Worm (Caenorhabditis elegans) whole organism, L4 larva: Measurements from ENCODE around the gene ndub-5.

Source experiments
- D1046.2 ChIP-seq: fragments of 200-800 bp; sonication (Bioruptor generic); IDR thresholded peaks from 2 replicates; pipeline ENCODE4 v1.3.6; 2022; ENCODE audit warnings: missing genetic modification characterization, missing compliant biosample characterization
- F26F4.8 ChIP-seq: fragments of 200-800 bp; sonication (Bioruptor generic); conservative IDR thresholded peaks from 2 replicates; pipeline ENCODE4 v1.3.6; 2022; ENCODE audit warnings: missing genetic modification characterization, missing compliant biosample characterization
- F44E2.7 ChIP-seq: fragments of 200-800 bp; sonication (Bioruptor generic); IDR thresholded peaks from 2 replicates; pipeline ENCODE4 v2.1.2; 2022; ENCODE audit warnings: missing genetic modification characterization, missing compliant biosample characterization
- R02D3.7 ChIP-seq: fragments of 150-350 bp; sonication (generic microtip); optimal IDR thresholded peaks from 3 replicates; lab custom pipeline; 2014; ENCODE audit warnings: missing biosample characterization, missing genetic modification characterization
- T20F7.1 ChIP-seq: fragments of 200-800 bp; sonication (Bioruptor generic); optimal IDR thresholded peaks from 2 replicates; lab custom pipeline; 2018; ENCODE audit warnings: mild to moderate bottlenecking, missing genetic modification characterization, missing compliant biosample characterization
- T26A8.4 ChIP-seq: fragments of 200-800 bp; sonication (Bioruptor generic); IDR thresholded peaks from 2 replicates; pipeline ENCODE4 v1.3.6; 2022; ENCODE audit warnings: missing genetic modification characterization, missing compliant biosample characterization
- Y48G9A.11 ChIP-seq: fragments of 200-800 bp; sonication (Bioruptor generic); IDR thresholded peaks from 2 replicates; pipeline ENCODE4 v1.3.6; 2022; ENCODE audit warnings: missing genetic modification reagents, missing genetic modification characterization, missing compliant biosample characterization
- Y5F2A.4 ChIP-seq: fragments of 200-800 bp; sonication (Bioruptor generic); optimal IDR thresholded peaks from 2 replicates; lab custom pipeline; 2018; ENCODE audit warnings: mild to moderate bottlenecking, missing genetic modification characterization, missing compliant biosample characterization
- Y75B8A.6 ChIP-seq: fragments of 200-800 bp; sonication (Bioruptor generic); IDR thresholded peaks from 2 replicates; pipeline ENCODE4 v1.3.6; 2022; ENCODE audit warnings: missing genetic modification reagents, missing genetic modification characterization, missing compliant biosample characterization
- ZK546.5 ChIP-seq, 2 experiments: sonication (generic microtip); optimal IDR thresholded peaks; 2 replicates each; lab custom pipeline; 2017; ENCODE audit warnings: missing biosample characterization in 2 of 2, missing genetic modification characterization in 2 of 2
- ama-1 ChIP-seq: fragments of 150-350 bp; optimal IDR thresholded peaks from 2 replicates; lab custom pipeline; 2014; ENCODE audit warnings: inconsistent platforms, mixed read lengths
- attf-4 ChIP-seq: sonication (generic microtip); optimal IDR thresholded peaks from 3 replicates; lab custom pipeline; 2017; ENCODE audit warnings: missing biosample characterization, missing genetic modification characterization
- ceh-32 ChIP-seq: sonication (generic microtip); optimal IDR thresholded peaks from 2 replicates; lab custom pipeline; 2016; ENCODE audit warnings: mild to moderate bottlenecking, missing genetic modification characterization, missing compliant biosample characterization; ENCODE audit not compliant: poor library complexity
- ceh-44 ChIP-seq: fragments of 200-800 bp; sonication (Bioruptor generic); IDR thresholded peaks from 2 replicates; pipeline ENCODE4 v1.3.6; 2022; ENCODE audit warnings: missing genetic modification reagents, missing genetic modification characterization, missing compliant biosample characterization
- ceh-62 ChIP-seq: sonication (generic microtip); optimal IDR thresholded peaks from 2 replicates; lab custom pipeline; 2017; ENCODE audit warnings: missing biosample characterization, missing genetic modification characterization
- ces-1 ChIP-seq: fragments of 150-350 bp; sonication (generic microtip); optimal IDR thresholded peaks from 4 replicates; lab custom pipeline; 2014; ENCODE audit warnings: missing biosample characterization, missing genetic modification reagents, missing genetic modification characterization
- cey-2 ChIP-seq: sonication (generic microtip); optimal IDR thresholded peaks from 3 replicates; lab custom pipeline; 2017; ENCODE audit warnings: missing genetic modification characterization, mild to moderate bottlenecking, missing compliant biosample characterization, antibody characterized with exemption, borderline replicate concordance; ENCODE audit not compliant: insufficient read depth
- ctbp-1 ChIP-seq: fragments of 200-800 bp; sonication (Bioruptor generic); IDR thresholded peaks from 2 replicates; pipeline ENCODE4 v1.3.6; 2022; ENCODE audit warnings: missing genetic modification reagents, missing genetic modification characterization, missing compliant biosample characterization
- daf-12 ChIP-seq: fragments of 150-350 bp; optimal IDR thresholded peaks from 2 replicates; lab custom pipeline; 2014; ENCODE audit warnings: missing biosample characterization, missing genetic modification reagents, missing genetic modification characterization
- daf-16 ChIP-seq, 3 experiments: sonication (generic microtip); optimal IDR thresholded peaks; 2 replicates each; lab custom pipeline; 2016 to 2017; ENCODE audit warnings: missing genetic modification characterization in 3 of 3, missing genetic modification reagents in 3 of 3, mild to moderate bottlenecking in 2 of 3, missing compliant biosample characterization in 2 of 3, missing biosample characterization in 1 of 3, moderate library complexity in 1 of 3
- dmd-8 ChIP-seq: fragments of 200-800 bp; sonication (Bioruptor generic); IDR thresholded peaks from 2 replicates; pipeline ENCODE4 v1.3.6; 2022; ENCODE audit warnings: missing genetic modification characterization, missing compliant biosample characterization
- dmd-9 ChIP-seq: fragments of 200-800 bp; sonication (Bioruptor generic); IDR thresholded peaks from 2 replicates; pipeline ENCODE4 v1.3.6; 2022; ENCODE audit warnings: missing genetic modification reagents, missing genetic modification characterization, missing compliant biosample characterization
- egl-43 ChIP-seq: fragments of 200-800 bp; sonication (Bioruptor generic); IDR thresholded peaks from 2 replicates; pipeline ENCODE4 v1.3.6; 2022; ENCODE audit warnings: missing genetic modification reagents, missing genetic modification characterization, missing compliant biosample characterization
- hlh-11 ChIP-seq: fragments of 200-800 bp; sonication (Bioruptor generic); optimal IDR thresholded peaks from 2 replicates; lab custom pipeline; 2018; ENCODE audit warnings: mild to moderate bottlenecking, missing genetic modification characterization, missing compliant biosample characterization
- jun-1 ChIP-seq: fragments of 150-350 bp; optimal IDR thresholded peaks from 2 replicates; lab custom pipeline; 2014; ENCODE audit warnings: missing biosample characterization, missing genetic modification reagents, missing genetic modification characterization
- lim-7 ChIP-seq: fragments of 200-800 bp; sonication (Bioruptor generic); IDR thresholded peaks from 2 replicates; pipeline ENCODE4 v1.3.6; 2022; ENCODE audit warnings: missing genetic modification characterization, missing compliant biosample characterization
- lin-29 ChIP-seq: fragments of 200-800 bp; sonication (Bioruptor generic); IDR thresholded peaks from 2 replicates; pipeline ENCODE4 v1.3.6; 2022; ENCODE audit warnings: missing genetic modification reagents, missing genetic modification characterization, missing compliant biosample characterization
- lin-39 ChIP-seq: fragments of 150-350 bp; optimal IDR thresholded peaks from 2 replicates; lab custom pipeline; 2014; ENCODE audit warnings: missing biosample characterization, missing genetic modification reagents, missing genetic modification characterization
- lir-3 ChIP-seq: sonication (generic microtip); optimal IDR thresholded peaks from 2 replicates; lab custom pipeline; 2016; ENCODE audit warnings: mild to moderate bottlenecking, missing genetic modification characterization, missing compliant biosample characterization
- madf-9 ChIP-seq: fragments of 200-800 bp; sonication (Bioruptor generic); conservative IDR thresholded peaks from 2 replicates; pipeline ENCODE4 v1.3.6; 2022; ENCODE audit warnings: missing genetic modification reagents, missing genetic modification characterization, missing compliant biosample characterization
- mdt-29 ChIP-seq: fragments of 200-800 bp; sonication (Bioruptor generic); IDR thresholded peaks from 2 replicates; pipeline ENCODE4 v1.3.6; 2022; ENCODE audit warnings: missing genetic modification reagents, missing genetic modification characterization, missing compliant biosample characterization
- mxl-2 ChIP-seq: fragments of 200-800 bp; sonication (Bioruptor generic); conservative IDR thresholded peaks from 2 replicates; pipeline ENCODE4 v1.3.6; 2022; ENCODE audit warnings: missing genetic modification reagents, missing genetic modification characterization, missing compliant biosample characterization
- nhr-10 ChIP-seq: fragments of 150-350 bp; optimal IDR thresholded peaks from 2 replicates; lab custom pipeline; 2014; ENCODE audit warnings: missing biosample characterization, missing genetic modification characterization
- nhr-102 ChIP-seq: sonication (generic microtip); optimal IDR thresholded peaks from 2 replicates; lab custom pipeline; 2016; ENCODE audit warnings: mild to moderate bottlenecking, missing genetic modification characterization, moderate library complexity, missing compliant biosample characterization
- nhr-28 ChIP-seq: fragments of 150-350 bp; optimal IDR thresholded peaks from 2 replicates; lab custom pipeline; 2014; ENCODE audit warnings: missing biosample characterization, missing genetic modification characterization
- nhr-42 ChIP-seq: fragments of 200-800 bp; sonication (Bioruptor generic); IDR thresholded peaks from 2 replicates; pipeline ENCODE4 v1.3.6; 2022; ENCODE audit warnings: missing genetic modification characterization, missing compliant biosample characterization
- nhr-48 ChIP-seq: sonication (generic microtip); optimal IDR thresholded peaks from 2 replicates; lab custom pipeline; 2016; ENCODE audit warnings: mild to moderate bottlenecking, missing genetic modification characterization, missing compliant biosample characterization
- saeg-2 ChIP-seq: fragments of 200-800 bp; sonication (Bioruptor generic); IDR thresholded peaks from 2 replicates; pipeline ENCODE4 v1.3.6; 2022; ENCODE audit warnings: missing genetic modification reagents, missing genetic modification characterization, missing compliant biosample characterization
- set-16 ChIP-seq: fragments of 200-800 bp; sonication (Bioruptor generic); IDR thresholded peaks from 2 replicates; pipeline ENCODE4 v1.3.6; 2022; ENCODE audit warnings: missing genetic modification reagents, missing genetic modification characterization, missing compliant biosample characterization
- skn-1 ChIP-seq: fragments of 150-350 bp; optimal IDR thresholded peaks from 2 replicates; lab custom pipeline; 2014; ENCODE audit warnings: missing biosample characterization, missing genetic modification characterization
- spr-1 ChIP-seq: sonication (generic microtip); optimal IDR thresholded peaks from 2 replicates; lab custom pipeline; 2016; ENCODE audit warnings: mild to moderate bottlenecking, missing genetic modification characterization, missing compliant biosample characterization
- unc-39 ChIP-seq: sonication (generic microtip); optimal IDR thresholded peaks from 2 replicates; lab custom pipeline; 2017; ENCODE audit warnings: missing biosample characterization, missing genetic modification characterization
- unc-62 ChIP-seq, 3 experiments: fragments of 150-350 bp in 1 of 3; sonication (generic microtip); optimal IDR thresholded peaks in 2 of 3; peaks in 1 of 3; 1 replicate in 1 of 3; 2 replicates in 2 of 3; lab custom pipeline; 2014 to 2017; ENCODE audit warnings: missing biosample characterization in 3 of 3, missing genetic modification characterization in 3 of 3, missing genetic modification reagents in 3 of 3, missing genotype in 1 of 3
- vab-7 ChIP-seq: fragments of 200-800 bp; sonication (Bioruptor generic); IDR thresholded peaks from 2 replicates; pipeline ENCODE4 v1.3.6; 2022; ENCODE audit warnings: missing genetic modification reagents, missing genetic modification characterization, missing compliant biosample characterization
- zag-1 ChIP-seq: fragments of 150-350 bp; optimal IDR thresholded peaks from 2 replicates; lab custom pipeline; 2014; ENCODE audit warnings: missing biosample characterization, missing genetic modification characterization
- zip-11 ChIP-seq: fragments of 200-800 bp; sonication (Bioruptor generic); IDR thresholded peaks from 2 replicates; pipeline ENCODE4 v1.3.6; 2022; ENCODE audit warnings: missing genetic modification characterization, missing compliant biosample characterization
- zip-2 ChIP-seq: fragments of 150-350 bp; optimal IDR thresholded peaks from 2 replicates; lab custom pipeline; 2014; ENCODE audit warnings: missing biosample characterization, missing genetic modification characterization
- ztf-7 ChIP-seq: fragments of 150-350 bp; optimal IDR thresholded peaks from 2 replicates; lab custom pipeline; 2014; ENCODE audit warnings: missing biosample characterization, missing genetic modification characterization

Gene ndub-5

DNA sequence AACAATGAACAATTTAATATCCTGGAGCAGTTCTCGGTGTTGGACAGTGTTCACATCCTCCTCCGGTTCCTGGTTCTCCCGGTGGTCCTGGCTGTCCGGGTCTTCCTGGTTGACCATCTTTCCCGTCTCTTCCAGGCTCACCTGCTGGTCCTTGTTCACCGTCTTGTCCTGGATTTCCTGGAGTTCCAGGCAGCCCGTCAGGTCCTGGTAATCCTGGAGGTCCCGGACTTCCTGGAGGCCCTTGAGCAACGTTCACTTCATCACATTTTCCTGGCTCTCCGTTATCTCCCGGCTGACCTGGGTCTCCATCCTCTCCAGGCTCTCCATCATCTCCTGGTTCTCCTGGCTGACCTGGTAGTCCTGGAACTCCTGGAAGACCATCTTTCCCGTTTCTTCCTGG lies 39.7 kb downstream of the ndub-5 start:
- TF ChIP-seq set-16 (GFP tag; lab: Robert Waterston, UW) (peak; percentile 86), lin-29 (GFP tag; lab: Robert Waterston, UW) (no peak), T20F7.1 (GFP tag; lab: Kevin White, UChicago) (no peak), ZK546.5 (tag; optimal IDR thresholded peaks at IDR 0.05; lab: Kevin White, UChicago) (no peak), lim-7 (no peak), unc-62 (GFP tag; optimal IDR thresholded peaks at IDR 0.05 in 1 of 2; lab: Kevin White, UChicago) (no peak), unc-62 (tag; optimal IDR thresholded peaks at IDR 0.05; lab: Kevin White, UChicago) (no peak), unc-39 (no peak), zag-1 (no peak)

DNA sequence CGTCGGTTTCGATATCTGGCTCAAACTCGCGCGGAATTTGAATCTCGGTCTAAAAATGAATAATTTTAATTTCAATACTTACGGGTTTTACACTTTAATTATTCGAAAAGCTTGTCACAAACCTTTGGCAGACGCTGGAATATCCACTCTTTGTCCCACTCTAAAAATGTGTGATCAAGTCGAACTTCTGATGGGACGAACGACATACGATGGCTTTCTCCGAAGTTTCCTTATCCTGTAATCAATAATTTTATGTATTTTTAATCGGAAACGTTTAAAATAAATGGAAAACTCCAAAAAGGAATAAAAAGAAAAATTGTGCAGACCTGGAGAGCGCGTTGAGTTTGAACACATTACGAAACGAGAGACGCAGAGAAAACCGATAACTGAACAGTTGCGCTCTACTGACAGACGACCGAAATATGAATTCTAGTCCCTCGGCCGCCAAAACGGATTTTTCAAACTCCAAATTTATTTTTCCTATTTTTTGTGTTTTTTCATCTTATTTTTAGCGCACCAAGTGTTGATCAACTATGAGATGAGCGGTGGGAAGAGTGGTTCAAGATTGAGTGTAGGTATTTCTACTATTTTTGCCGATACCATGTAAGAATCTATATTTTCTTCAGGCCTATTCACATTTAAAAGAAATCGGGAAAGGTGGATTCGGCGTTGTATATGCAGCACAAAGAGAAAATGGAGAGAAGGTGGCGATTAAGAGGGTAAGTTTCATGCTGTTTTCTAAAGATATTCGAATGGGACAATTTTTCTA lies 41.7 kb downstream of the ndub-5 start, which contains the start of the genes sam-4, F59E12.17 and zyg-1:
TSS of gene sam-4 (minus strand) at position 51 of the 769 bp plus-strand sequence.
TSS of gene F59E12.17 (minus strand) at position 235 of the 769 bp plus-strand sequence.
TSS of gene zyg-1 (plus strand) at position 513 of the 769 bp plus-strand sequence.
- no peak for TF ChIP-seq egl-43 (GFP tag; lab: Robert Waterston, UW)
- TF ChIP-seq nhr-10 (tag; lab: Kevin White, UChicago): no peak
- no peak for TF ChIP-seq daf-16 (GFP tag; optimal IDR thresholded peaks at IDR 0.05; lab: Kevin White, UChicago)
- TF ChIP-seq daf-16 (tag; optimal IDR thresholded peaks at IDR 0.05; lab: Kevin White, UChicago): no peak
- TF ChIP-seq Y75B8A.6 (GFP tag; lab: Robert Waterston, UW): no peak
- peak; percentile 75; the same call in 1 of the 2 replicates for TF ChIP-seq ceh-44
- TF ChIP-seq jun-1 (tag; lab: Kevin White, UChicago): no peak
- no peak for TF ChIP-seq vab-7
- no peak for TF ChIP-seq lim-7
- TF ChIP-seq cey-2 (tag; lab: Kevin White, UChicago): no peak
- no peak for TF ChIP-seq ceh-32 (tag; lab: Kevin White, UChicago)
- no peak for TF ChIP-seq Y5F2A.4 (GFP tag; lab: Kevin White, UChicago)
- TF ChIP-seq hlh-11 (tag; lab: Kevin White, UChicago): peak; percentile 8
- TF ChIP-seq mxl-2 (GFP tag; lab: Robert Waterston, UW): no peak
- no peak for TF ChIP-seq mdt-29 (GFP tag; lab: Robert Waterston, UW)
- TF ChIP-seq nhr-42: no peak
- no peak for TF ChIP-seq R02D3.7
- TF ChIP-seq ztf-7 (tag; lab: Kevin White, UChicago): no peak
- peak in 1 of 2 experiments; percentile 52 for TF ChIP-seq unc-62 (GFP tag; optimal IDR thresholded peaks at IDR 0.05 in 1 of 2; lab: Kevin White, UChicago)
- TF ChIP-seq unc-62 (tag; optimal IDR thresholded peaks at IDR 0.05; lab: Kevin White, UChicago): no peak
- no peak for TF ChIP-seq dmd-8 (GFP tag; lab: Robert Waterston, UW)
- TF ChIP-seq F26F4.8 (GFP tag; lab: Robert Waterston, UW): no peak
- TF ChIP-seq attf-4 (tag; lab: Kevin White, UChicago): no peak
- no peak for TF ChIP-seq lir-3 (tag; lab: Kevin White, UChicago)
- TF ChIP-seq zip-2 (tag; lab: Kevin White, UChicago): no peak
- no peak for TF ChIP-seq nhr-102 (tag; lab: Kevin White, UChicago)
- TF ChIP-seq F44E2.7 (GFP tag; lab: Robert Waterston, UW): no peak
- no peak for TF ChIP-seq daf-12 (tag; lab: Kevin White, UChicago)
- no peak for TF ChIP-seq nhr-48
- TF ChIP-seq ces-1 (GFP tag; lab: Kevin White, UChicago): no peak
- TF ChIP-seq madf-9: no peak
- TF ChIP-seq spr-1: no peak
- peak; percentile 52 for TF ChIP-seq nhr-28 (tag; lab: Kevin White, UChicago)
- no peak for TF ChIP-seq T26A8.4 (GFP tag; lab: Robert Waterston, UW)
- TF ChIP-seq zip-11: no peak
- no peak for TF ChIP-seq D1046.2 (GFP tag; lab: Robert Waterston, UW)
- no peak for TF ChIP-seq ceh-62
- TF ChIP-seq ama-1 (lab: Kevin White, UChicago): no peak
- no peak for TF ChIP-seq skn-1 (tag; lab: Kevin White, UChicago)
- TF ChIP-seq ctbp-1 (GFP tag; lab: Robert Waterston, UW): no peak
- no peak for TF ChIP-seq dmd-9 (GFP tag; lab: Robert Waterston, UW)
- TF ChIP-seq saeg-2 (GFP tag; lab: Robert Waterston, UW): no peak
- no peak for TF ChIP-seq lin-39 (tag; lab: Kevin White, UChicago)
- peak; percentile 50; the same call in 1 of the 2 replicates for TF ChIP-seq Y48G9A.11 (GFP tag; lab: Robert Waterston, UW)
